Fruit fly (Drosophila melanogaster) whole organism, prepupa: ENCODE data around the gene CG32026.

Source experiments
- CG10669 ChIP-seq: fragments of 200-800 bp; sonication (Bioruptor generic); optimal IDR thresholded peaks from 3 replicates; lab custom pipeline; 2018; ENCODE audit warnings: missing biosample characterization, mild to moderate bottlenecking, missing genetic modification characterization, moderate library complexity
- CG11294 ChIP-seq: fragments of 200-800 bp; sonication (Bioruptor generic); IDR thresholded peaks from 2 replicates; pipeline ENCODE4 v1.3.6; 2022; ENCODE audit warnings: missing biosample characterization, missing genetic modification characterization
- CG11902 ChIP-seq: fragments of 200-800 bp; sonication (Bioruptor generic); optimal IDR thresholded peaks from 3 replicates; lab custom pipeline; 2016; ENCODE audit warnings: missing biosample characterization, missing genetic modification characterization
- CG1621 ChIP-seq: fragments of 200-800 bp; sonication (Bioruptor generic); optimal IDR thresholded peaks from 3 replicates; lab custom pipeline; 2018; ENCODE audit warnings: missing biosample characterization, mild to moderate bottlenecking, missing genetic modification characterization
- CG31627 ChIP-seq: fragments of 200-800 bp; sonication (Bioruptor generic); optimal IDR thresholded peaks from 3 replicates; lab custom pipeline; 2016; ENCODE audit warnings: missing biosample characterization, missing genetic modification characterization
- CG32006 ChIP-seq: fragments of 200-800 bp; sonication (Bioruptor generic); optimal IDR thresholded peaks from 3 replicates; lab custom pipeline; 2017; ENCODE audit warnings: missing biosample characterization, mild to moderate bottlenecking, missing genetic modification characterization
- Lpt ChIP-seq: fragments of 200-800 bp; sonication (Bioruptor generic); optimal IDR thresholded peaks from 3 replicates; lab custom pipeline; 2016; ENCODE audit warnings: missing biosample characterization, missing genetic modification characterization
- OdsH ChIP-seq: fragments of 200-800 bp; sonication (Bioruptor generic); optimal IDR thresholded peaks from 3 replicates; lab custom pipeline; 2016; ENCODE audit warnings: missing biosample characterization, missing genetic modification characterization
- cyc ChIP-seq: fragments of 200-800 bp; sonication (Bioruptor generic); optimal IDR thresholded peaks from 3 replicates; lab custom pipeline; 2016; ENCODE audit warnings: missing biosample characterization, missing genetic modification characterization

CG32026 gene

dm6 chr3L:8881778-8882366, 45.6 kb downstream of the CG32026 start (continued):
- TF ChIP-seq CG32006: peak; percentile 64
- TF ChIP-seq Lpt (GFP tag; lab: Kevin White, UChicago): peak; percentile 10
- TF ChIP-seq CG10669 (GFP tag; lab: Kevin White, UChicago): peak; percentile 52
- TF ChIP-seq CG11902 (GFP tag; lab: Kevin White, UChicago): no peak
- peak; percentile 46 for TF ChIP-seq CG1621 (tag; lab: Kevin White, UChicago)
- TF ChIP-seq CG31627 (GFP tag; lab: Kevin White, UChicago): peak; percentile 26
- TF ChIP-seq cyc (GFP tag; lab: Kevin White, UChicago): no peak
- no peak for TF ChIP-seq CG11294 (GFP tag; lab: Robert Waterston, UW)
- peak; percentile 64 for TF ChIP-seq OdsH (GFP tag; lab: Kevin White, UChicago)
